Fruit fly (Drosophila melanogaster) Kc167 (cell line): ENCODE measurements around the gene fau.

Source experiments
- h ChIP-seq: fragments of >200 bp; optimal IDR thresholded peaks from 3 replicates; lab custom pipeline; 2018; ENCODE audit warnings: missing external identifiers
- insv ChIP-seq: fragments of >200 bp; optimal IDR thresholded peaks from 3 replicates; lab custom pipeline; 2018; ENCODE audit warnings: missing external identifiers
- psq ChIP-seq: fragments of >200 bp; optimal IDR thresholded peaks from 2 replicates; lab custom pipeline; 2017; ENCODE audit warnings: missing external identifiers

dm6 chr3R:10788186-10788585 lies 11.0 kb upstream of the fau start, which contains the start of the genes Art1 and Mcm5:
- no peak for TF ChIP-seq h
- TF ChIP-seq psq = no peak
- no peak for TF ChIP-seq insv
